Worm (Caenorhabditis elegans) whole organism, early embryonic: ENCODE measurements around the gene srx-136.

Experiments used
- B0310.2 ChIP-seq: sonication (generic microtip); optimal IDR thresholded peaks from 2 replicates; lab custom pipeline; 2016; ENCODE audit warnings: mild to moderate bottlenecking, missing genetic modification characterization, missing compliant biosample characterization
- F13C5.2 ChIP-seq: sonication (generic microtip); optimal IDR thresholded peaks from 2 replicates; lab custom pipeline; 2017; ENCODE audit warnings: mild to moderate bottlenecking, missing genetic modification characterization, inconsistent platforms, missing compliant biosample characterization
- ama-1 ChIP-seq: fragments of 150-350 bp; optimal IDR thresholded peaks from 2 replicates; lab custom pipeline; 2014
- ceh-13 ChIP-seq: fragments of 200-800 bp; sonication (Bioruptor generic); optimal IDR thresholded peaks from 2 replicates; lab custom pipeline; 2018; ENCODE audit warnings: mild to moderate bottlenecking, missing genetic modification characterization, missing compliant biosample characterization
- ceh-36 ChIP-seq: sonication (generic microtip); optimal IDR thresholded peaks from 2 replicates; lab custom pipeline; 2016; ENCODE audit warnings: missing genetic modification characterization, inconsistent platforms, missing compliant biosample characterization
- ets-7 ChIP-seq: sonication (generic microtip); optimal IDR thresholded peaks from 2 replicates; lab custom pipeline; 2016; ENCODE audit warnings: missing genotype, missing genetic modification characterization, missing compliant biosample characterization
- flt-1 ChIP-seq: fragments of 200-800 bp; sonication (Bioruptor generic); IDR thresholded peaks from 2 replicates; pipeline ENCODE4 v1.3.6; 2022; ENCODE audit warnings: missing genetic modification characterization, missing compliant biosample characterization
- hmg-4 ChIP-seq: fragments of 200-800 bp; sonication (Bioruptor generic); optimal IDR thresholded peaks from 2 replicates; lab custom pipeline; 2018; ENCODE audit warnings: mild to moderate bottlenecking, missing genetic modification characterization, missing compliant biosample characterization
- hnd-1 ChIP-seq: sonication (generic microtip); optimal IDR thresholded peaks from 2 replicates; lab custom pipeline; 2016; ENCODE audit warnings: missing genetic modification characterization, missing compliant biosample characterization
- pes-1 ChIP-seq: fragments of 200-800 bp; sonication (Bioruptor generic); IDR thresholded peaks from 2 replicates; pipeline ENCODE4 v1.3.6; 2022; ENCODE audit warnings: missing genetic modification reagents, missing genetic modification characterization, missing compliant biosample characterization
- scrt-1 ChIP-seq: fragments of 200-800 bp; sonication (Bioruptor generic); IDR thresholded peaks from 2 replicates; pipeline ENCODE4 v1.3.6; 2022; ENCODE audit warnings: missing genetic modification characterization, missing compliant biosample characterization
- sea-1 ChIP-seq: fragments of 200-800 bp; sonication (Bioruptor generic); conservative IDR thresholded peaks from 2 replicates; pipeline ENCODE4 v1.3.6; 2022; ENCODE audit warnings: missing genetic modification characterization, missing compliant biosample characterization
- tbx-37 ChIP-seq: fragments of 200-800 bp; sonication (Bioruptor generic); conservative IDR thresholded peaks from 2 replicates; pipeline ENCODE4 v1.3.6; 2022; ENCODE audit warnings: missing genetic modification reagents, missing genetic modification characterization, missing compliant biosample characterization
- tra-4 ChIP-seq: sonication (generic microtip); optimal IDR thresholded peaks from 2 replicates; lab custom pipeline; 2017; ENCODE audit warnings: missing genetic modification characterization, missing compliant biosample characterization

DNA sequence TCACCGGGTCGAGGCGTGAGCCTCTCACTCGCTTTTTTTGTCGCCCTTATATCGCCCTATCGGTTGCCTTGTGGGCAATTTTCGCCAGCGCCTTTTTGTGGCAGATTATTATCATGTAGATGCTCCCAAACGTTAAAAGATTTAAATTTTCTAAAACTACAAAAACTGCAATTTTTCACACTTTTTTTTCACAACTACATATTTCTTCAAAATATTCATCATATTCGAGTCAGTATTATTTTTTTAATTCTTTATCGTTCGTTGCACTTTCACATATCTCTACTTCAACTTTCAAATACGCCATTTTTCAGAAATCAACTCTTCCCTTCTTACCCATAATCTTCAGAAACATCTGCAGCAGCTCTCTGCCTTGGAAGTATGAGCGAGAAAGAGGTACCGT lies 44.3 kb upstream of the srx-136 start, which contains the start of gene ceh-24:
- no peak for TF ChIP-seq ama-1 (lab: Kevin White, UChicago)
- TF ChIP-seq flt-1 (GFP tag; lab: Robert Waterston, UW), result no peak
- no peak for TF ChIP-seq B0310.2 (tag; lab: Kevin White, UChicago)
- TF ChIP-seq scrt-1 (GFP tag; lab: Robert Waterston, UW), result no peak
- no peak for TF ChIP-seq F13C5.2 (tag; lab: Kevin White, UChicago)
- no peak for TF ChIP-seq ets-7 (tag; lab: Kevin White, UChicago)
- TF ChIP-seq ceh-36 (tag; lab: Kevin White, UChicago), result no peak
- no peak for TF ChIP-seq pes-1
- TF ChIP-seq tbx-37 (GFP tag; lab: Robert Waterston, UW), result no peak
- no peak for TF ChIP-seq hnd-1 (tag; lab: Kevin White, UChicago)
- TF ChIP-seq tra-4, result no peak
- TF ChIP-seq sea-1 (GFP tag; lab: Robert Waterston, UW), result no peak
- no peak for TF ChIP-seq hmg-4
- no peak for TF ChIP-seq ceh-13 (GFP tag; lab: Kevin White, UChicago)
